Fruit fly (Drosophila melanogaster) whole organism, embryonic: ENCODE measurements around the gene Snup.

Experiments used
- CG10147 ChIP-seq: fragments of 200-800 bp; sonication (Bioruptor generic); optimal IDR thresholded peaks from 2 replicates; lab custom pipeline; 2019; ENCODE audit warnings: missing biosample characterization, mild to moderate bottlenecking, missing genetic modification characterization, moderate library complexity
- CG11504 ChIP-seq: fragments of 200-800 bp; sonication (Bioruptor generic); optimal IDR thresholded peaks from 3 replicates; lab custom pipeline; 2019; ENCODE audit warnings: missing biosample characterization, mild to moderate bottlenecking, missing genetic modification characterization, moderate library complexity
- CG12155 ChIP-seq: fragments of 200-800 bp; sonication (Bioruptor generic); optimal IDR thresholded peaks from 3 replicates; lab custom pipeline; 2016; ENCODE audit warnings: missing biosample characterization, missing genetic modification characterization
- CG12219 ChIP-seq: fragments of 200-800 bp; sonication (Bioruptor generic); optimal IDR thresholded peaks from 3 replicates; lab custom pipeline; 2018; ENCODE audit warnings: missing biosample characterization, mild to moderate bottlenecking, missing genetic modification characterization
- CG15514 ChIP-seq: fragments of 200-800 bp; sonication (Bioruptor generic); optimal IDR thresholded peaks from 3 replicates; lab custom pipeline; 2017; ENCODE audit warnings: missing biosample characterization, missing genetic modification characterization, mild to moderate bottlenecking, moderate library complexity, missing genetic modification reagents
- CG1602 ChIP-seq: fragments of 200-800 bp; sonication (Bioruptor generic); optimal IDR thresholded peaks from 3 replicates; lab custom pipeline; 2016; ENCODE audit warnings: missing biosample characterization, missing genetic modification characterization
- CG17328 ChIP-seq: fragments of 200-800 bp; sonication (Bioruptor generic); IDR thresholded peaks from 2 replicates; pipeline ENCODE4 v1.3.6; 2022; ENCODE audit warnings: missing biosample characterization, missing genetic modification characterization
- CG1792 ChIP-seq: fragments of 200-800 bp; sonication (Bioruptor generic); optimal IDR thresholded peaks from 2 replicates; lab custom pipeline; 2016; ENCODE audit warnings: missing biosample characterization, missing genetic modification characterization
- CG2678 ChIP-seq: fragments of 200-800 bp; sonication (Bioruptor generic); optimal IDR thresholded peaks from 3 replicates; lab custom pipeline; 2019; ENCODE audit warnings: missing biosample characterization, mild to moderate bottlenecking, missing genetic modification characterization, moderate library complexity
- CG30020 ChIP-seq: fragments of 200-800 bp; optimal IDR thresholded peaks from 2 replicates; lab custom pipeline; 2019; ENCODE audit warnings: missing biosample characterization, mild to moderate bottlenecking, missing genetic modification characterization, moderate library complexity
- CG33213 ChIP-seq: fragments of 200-800 bp; sonication (Bioruptor generic); optimal IDR thresholded peaks from 3 replicates; lab custom pipeline; 2016; ENCODE audit warnings: missing biosample characterization, missing genetic modification characterization
- CG34376 ChIP-seq: fragments of 200-800 bp; sonication (Bioruptor generic); optimal IDR thresholded peaks from 2 replicates; lab custom pipeline; 2018; ENCODE audit warnings: missing biosample characterization, mild to moderate bottlenecking, missing genetic modification characterization
- CG4617 ChIP-seq: fragments of 200-800 bp; sonication (Bioruptor generic); optimal IDR thresholded peaks from 3 replicates; lab custom pipeline; 2016; ENCODE audit warnings: missing biosample characterization, missing genetic modification characterization, borderline replicate concordance
- CG6254 ChIP-seq: fragments of 200-800 bp; sonication (Bioruptor generic); optimal IDR thresholded peaks from 3 replicates; lab custom pipeline; 2017; ENCODE audit warnings: mild to moderate bottlenecking, missing biosample characterization, missing genetic modification reagents, missing genetic modification characterization
- CG6272 ChIP-seq: fragments of 200-800 bp; sonication (Bioruptor generic); IDR thresholded peaks from 2 replicates; pipeline ENCODE4 v1.3.6; 2022; ENCODE audit warnings: missing biosample characterization, missing genetic modification characterization
- CG6854 ChIP-seq: fragments of 200-800 bp; sonication (Bioruptor generic); optimal IDR thresholded peaks from 3 replicates; lab custom pipeline; 2017; ENCODE audit warnings: missing biosample characterization, mild to moderate bottlenecking, missing genetic modification characterization
- CG8924 ChIP-seq: fragments of 200-800 bp; optimal IDR thresholded peaks from 3 replicates; lab custom pipeline; 2019; ENCODE audit warnings: missing biosample characterization, mild to moderate bottlenecking, missing genetic modification characterization, moderate library complexity
- D19B ChIP-seq: fragments of 200-800 bp; sonication (Bioruptor generic); optimal IDR thresholded peaks from 2 replicates; lab custom pipeline; 2017; ENCODE audit warnings: missing biosample characterization, mild to moderate bottlenecking, missing genetic modification characterization
- Dad ChIP-seq: fragments of 200-800 bp; sonication (Bioruptor generic); optimal IDR thresholded peaks from 3 replicates; lab custom pipeline; 2016; ENCODE audit warnings: missing biosample characterization, missing genetic modification characterization
- ERR ChIP-seq: fragments of 200-800 bp; sonication (Bioruptor generic); optimal IDR thresholded peaks from 2 replicates; lab custom pipeline; 2016; ENCODE audit warnings: missing biosample characterization, missing genetic modification characterization
- Ets65A ChIP-seq: fragments of 200-800 bp; sonication (Bioruptor generic); peaks from one replicate; lab custom pipeline; 2016; ENCODE audit warnings: missing biosample characterization, missing genetic modification characterization
- Fer3 ChIP-seq: fragments of 200-800 bp; sonication (Bioruptor generic); optimal IDR thresholded peaks from 2 replicates; lab custom pipeline; 2018; ENCODE audit warnings: missing biosample characterization, mild to moderate bottlenecking, missing genetic modification characterization, moderate library complexity
- HLH54F ChIP-seq: fragments of 200-800 bp; sonication (Bioruptor generic); optimal IDR thresholded peaks from 3 replicates; lab custom pipeline; 2016; ENCODE audit warnings: missing biosample characterization, missing genetic modification characterization
- Hand ChIP-seq: fragments of 200-800 bp; sonication (Bioruptor generic); optimal IDR thresholded peaks from 2 replicates; lab custom pipeline; 2017; ENCODE audit warnings: mild to moderate bottlenecking, missing biosample characterization, missing genetic modification reagents, missing genetic modification characterization
- Hey ChIP-seq: fragments of 200-800 bp; sonication (Bioruptor generic); optimal IDR thresholded peaks from 3 replicates; lab custom pipeline; 2018; ENCODE audit warnings: missing biosample characterization, mild to moderate bottlenecking, missing genetic modification characterization
- Hr78 ChIP-seq, 2 experiments: fragments of 200-800 bp in 1 of 2; fragments of >200 bp in 1 of 2; sonication (Bioruptor generic) in 1 of 2; optimal IDR thresholded peaks; 2 replicates each; lab custom pipeline; 2017 to 2019; ENCODE audit warnings: missing biosample characterization in 2 of 2, missing genetic modification characterization in 2 of 2, mild to moderate bottlenecking in 1 of 2, moderate library complexity in 1 of 2
- Med ChIP-seq: fragments of 200-800 bp; sonication (Bioruptor generic); peaks from one replicate; lab custom pipeline; 2016; ENCODE audit warnings: missing biosample characterization, missing genetic modification characterization, mild to moderate bottlenecking, inconsistent platforms, moderate library complexity
- NC2β ChIP-seq: fragments of 200-800 bp; sonication (Bioruptor generic); optimal IDR thresholded peaks from 2 replicates; lab custom pipeline; 2016; ENCODE audit warnings: missing biosample characterization, missing genetic modification characterization
- Oaz ChIP-seq: fragments of 200-800 bp; sonication (Bioruptor generic); IDR thresholded peaks from 2 replicates; pipeline ENCODE4 v1.3.6; 2022; ENCODE audit warnings: missing biosample characterization, missing genetic modification characterization
- Sin3A ChIP-seq: fragments of >200 bp; optimal IDR thresholded peaks from 2 replicates; lab custom pipeline; 2018
- Sox100B ChIP-seq: fragments of 200-800 bp; sonication (Bioruptor generic); optimal IDR thresholded peaks from 3 replicates; lab custom pipeline; 2018; ENCODE audit warnings: missing biosample characterization, mild to moderate bottlenecking, missing genetic modification characterization
- Stat92E ChIP-seq, 3 experiments: fragments of >200 bp in 2 of 3; fragments of 200-800 bp in 1 of 3; sonication (Bioruptor generic) in 1 of 3; optimal IDR thresholded peaks; 2 replicates each; lab custom pipeline; 2017 to 2019; ENCODE audit warnings: missing biosample characterization in 3 of 3, missing genetic modification characterization in 3 of 3, mild to moderate bottlenecking in 1 of 3, moderate library complexity in 1 of 3
- Taf1 ChIP-seq: fragments of 200-800 bp; sonication (Bioruptor generic); IDR thresholded peaks from 2 replicates; pipeline ENCODE4 v1.3.6; 2022; ENCODE audit warnings: missing biosample characterization, missing genetic modification characterization
- ap ChIP-seq: fragments of 200-800 bp; sonication (Bioruptor generic); IDR thresholded peaks from 2 replicates; pipeline ENCODE4 v1.3.6; 2022; ENCODE audit warnings: missing biosample characterization, missing genetic modification characterization
- croc ChIP-seq: fragments of 200-800 bp; sonication (Bioruptor generic); conservative IDR thresholded peaks from 3 replicates; pipeline ENCODE4 v1.3.6; 2022; ENCODE audit warnings: missing biosample characterization, missing genetic modification characterization
- disco-r ChIP-seq: fragments of 200-800 bp; sonication (Bioruptor generic); optimal IDR thresholded peaks from 2 replicates; lab custom pipeline; 2016; ENCODE audit warnings: missing biosample characterization, missing genetic modification characterization
- fru ChIP-seq: fragments of >200 bp; optimal IDR thresholded peaks from 2 replicates; lab custom pipeline; 2017
- grn ChIP-seq: fragments of 200-800 bp; sonication (Bioruptor generic); optimal IDR thresholded peaks from 3 replicates; lab custom pipeline; 2017; ENCODE audit warnings: missing biosample characterization, missing genetic modification characterization
- knrl ChIP-seq: fragments of 200-800 bp; sonication (Bioruptor generic); IDR thresholded peaks from 3 replicates; pipeline ENCODE4 v1.3.6; 2022; ENCODE audit warnings: missing biosample characterization, missing genetic modification characterization; ENCODE audit not compliant: partially characterized antibody
- mld ChIP-seq: fragments of 200-800 bp; sonication (Bioruptor generic); IDR thresholded peaks from 3 replicates; pipeline ENCODE4 v1.3.6; 2022; ENCODE audit warnings: missing biosample characterization, missing genetic modification characterization; ENCODE audit not compliant: partially characterized antibody
- odd ChIP-seq: fragments of 200-800 bp; sonication (Bioruptor generic); optimal IDR thresholded peaks from 2 replicates; lab custom pipeline; 2017; ENCODE audit warnings: missing biosample characterization, mild to moderate bottlenecking, missing genetic modification characterization
- p53 ChIP-seq: fragments of 200-800 bp; sonication (Bioruptor generic); optimal IDR thresholded peaks from 2 replicates; lab custom pipeline; 2016; ENCODE audit warnings: missing biosample characterization, missing genetic modification characterization
- pan ChIP-seq, 4 experiments: fragments of >200 bp in 3 of 4; fragments of 200-800 bp in 1 of 4; sonication (Bioruptor generic) in 1 of 4; optimal IDR thresholded peaks in 3 of 4; IDR thresholded peaks in 1 of 4; 2 replicates each; pipeline versions ENCODE4 v1.3.6 to Lab custom; 2017 to 2022; ENCODE audit warnings: missing biosample characterization in 2 of 4, missing genetic modification characterization in 2 of 4, mixed read lengths in 1 of 4
- pfk ChIP-seq: fragments of 200-800 bp; sonication (Bioruptor generic); optimal IDR thresholded peaks from 2 replicates; lab custom pipeline; 2018; ENCODE audit warnings: missing biosample characterization, mild to moderate bottlenecking, missing genetic modification characterization, moderate library complexity
- sc ChIP-seq, 3 experiments: fragments of >200 bp in 2 of 3; fragments of 200-800 bp in 1 of 3; sonication (Bioruptor generic) in 1 of 3; optimal IDR thresholded peaks; 2 replicates in 2 of 3; 3 replicates in 1 of 3; lab custom pipeline; 2017; ENCODE audit warnings: mild to moderate bottlenecking in 1 of 3, missing biosample characterization in 1 of 3, missing genetic modification characterization in 1 of 3, missing genetic modification reagents in 1 of 3
- slp2 ChIP-seq: fragments of 200-800 bp; sonication (Bioruptor generic); optimal IDR thresholded peaks from 2 replicates; lab custom pipeline; 2016; ENCODE audit warnings: missing biosample characterization, missing genetic modification characterization
- tap ChIP-seq: fragments of 200-800 bp; optimal IDR thresholded peaks from 3 replicates; lab custom pipeline; 2019; ENCODE audit warnings: missing biosample characterization, mild to moderate bottlenecking, missing genetic modification characterization, moderate library complexity
- unpg ChIP-seq: fragments of 200-800 bp; sonication (Bioruptor generic); optimal IDR thresholded peaks from 3 replicates; lab custom pipeline; 2018; ENCODE audit warnings: missing biosample characterization, mild to moderate bottlenecking, missing genetic modification characterization, moderate library complexity
- zen2 ChIP-seq: fragments of 200-800 bp; sonication (Bioruptor generic); IDR thresholded peaks from 3 replicates; pipeline ENCODE4 v1.3.6; 2022; ENCODE audit warnings: missing biosample characterization, missing genetic modification characterization; ENCODE audit not compliant: partially characterized antibody
- zfh2 ChIP-seq: fragments of 200-800 bp; sonication (Bioruptor generic); optimal IDR thresholded peaks from 2 replicates; lab custom pipeline; 2016; ENCODE audit warnings: missing biosample characterization, missing genetic modification characterization

Snup gene

DNA sequence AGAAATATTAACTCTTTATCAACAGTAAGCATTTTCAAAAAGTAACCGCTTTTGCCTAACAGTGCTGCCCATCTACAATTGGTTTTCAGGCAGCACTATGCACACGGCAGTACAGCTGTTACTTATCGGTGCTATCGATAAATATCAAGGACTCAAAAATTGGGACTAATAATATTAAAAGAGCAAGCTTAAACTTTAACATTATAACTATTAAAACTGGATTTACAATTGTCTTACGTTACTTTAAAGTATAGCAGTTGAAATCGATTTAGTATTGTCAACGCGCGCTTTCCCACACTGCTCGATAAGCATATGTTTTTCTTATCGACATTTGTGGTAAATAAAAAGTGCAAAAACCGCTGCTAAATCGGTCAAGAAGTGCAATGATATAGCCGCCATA is 20.5 kb upstream of the Snup start, which contains the start of the genes CG42245 and MEP-1 (continued):
- TF ChIP-seq CG1792 (peak; percentile 45), CG34376 (GFP tag; lab: Kevin White, UChicago) (peak; percentile 19), pan (optimal IDR thresholded peaks at IDR 0.05; lab: Kevin White, UChicago) (no peak), pan (GFP tag; optimal IDR thresholded peaks at IDR 0.05 in 1 of 2, IDR thresholded peaks at IDR 0.05 in 1 of 2) (peak in 1 of 2 experiments; percentile 21), Fer3 (tag; lab: Kevin White, UChicago) (peak; percentile 19), CG6854 (GFP tag; lab: Kevin White, UChicago) (no peak), Taf1 (no peak), CG17328 (GFP tag; lab: Robert Waterston, UW) (no peak), Hr78 (GFP tag; optimal IDR thresholded peaks at IDR 0.05; lab: Kevin White, UChicago) (no peak), ap (no peak), D19B (no peak), Dad (GFP tag; lab: Kevin White, UChicago) (peak; percentile 57), ERR (GFP tag; lab: Kevin White, UChicago) (peak; percentile 10), CG33213 (GFP tag; lab: Kevin White, UChicago) (peak; percentile 44), Med (GFP tag; lab: Kevin White, UChicago) (peak; percentile 96), CG12155 (GFP tag; lab: Kevin White, UChicago) (peak; percentile 56), mld (GFP tag; lab: Robert Waterston, UW) (peak; percentile 67; the same call in 1 of the 3 replicates), Ets65A (GFP tag; lab: Kevin White, UChicago) (peak; percentile 95), CG8924 (tag; lab: Kevin White, UChicago) (peak; percentile 50), CG6254 (GFP tag; lab: Kevin White, UChicago) (no peak), grn (GFP tag; lab: Kevin White, UChicago) (no peak), Hey (tag; lab: Kevin White, UChicago) (no peak), CG30020 (tag; lab: Kevin White, UChicago) (peak; percentile 39), NC2β (GFP tag; lab: Kevin White, UChicago) (peak; percentile 53), zfh2 (peak; percentile 33), croc (GFP tag; lab: Robert Waterston, UW) (no peak), CG2678 (tag; lab: Kevin White, UChicago) (no peak), CG11504 (peak; percentile 66), Sin3A (peak; percentile 53), unpg (GFP tag; lab: Kevin White, UChicago) (peak; percentile 47), slp2 (GFP tag; lab: Kevin White, UChicago) (no peak), tap (peak; percentile 13), CG4617 (GFP tag; lab: Kevin White, UChicago) (peak; percentile 72), zen2 (GFP tag; lab: Robert Waterston, UW) (no peak; the same call in 2 of the 3 replicates), CG15514 (GFP tag; lab: Kevin White, UChicago) (peak; percentile 64), disco-r (GFP tag; lab: Kevin White, UChicago) (no peak), CG12219 (GFP tag; lab: Kevin White, UChicago) (peak; percentile 35), odd (GFP tag; lab: Kevin White, UChicago) (no peak), Oaz (no peak), CG10147 (GFP tag; lab: Kevin White, UChicago) (peak; percentile 1), pfk (GFP tag; lab: Kevin White, UChicago) (no peak), CG1602 (GFP tag; lab: Kevin White, UChicago) (peak; percentile 26), HLH54F (peak; percentile 58), p53 (no peak), knrl (GFP tag; lab: Robert Waterston, UW) (peak; percentile 66), sc (optimal IDR thresholded peaks at IDR 0.05; lab: Kevin White, UChicago) (no peak), sc (GFP tag; optimal IDR thresholded peaks at IDR 0.05; lab: Kevin White, UChicago) (peak; percentile 1), Hand (GFP tag; lab: Kevin White, UChicago) (no peak), Stat92E (GFP tag; optimal IDR thresholded peaks at IDR 0.05; lab: Kevin White, UChicago) (peak in 1 of 3 experiments; percentile 27), Sox100B (GFP tag; lab: Kevin White, UChicago) (peak; percentile 30), CG6272 (GFP tag; lab: Robert Waterston, UW) (no peak), fru (lab: Kevin White, UChicago) (no peak)
